Fruit fly (Drosophila melanogaster) whole organism, embryonic: ENCODE results near the gene tay.

Source experiments
- B-H2 ChIP-seq: fragments of 200-800 bp; sonication (Bioruptor generic); optimal IDR thresholded peaks from 2 replicates; lab custom pipeline; 2018; ENCODE audit warnings: missing biosample characterization, mild to moderate bottlenecking, missing genetic modification characterization
- Bdp1 ChIP-seq: fragments of 200-800 bp; sonication (Bioruptor generic); optimal IDR thresholded peaks from 3 replicates; lab custom pipeline; 2016; ENCODE audit warnings: missing biosample characterization, missing genetic modification characterization
- CG12104 ChIP-seq: fragments of 200-800 bp; sonication (Bioruptor generic); optimal IDR thresholded peaks from 3 replicates; lab custom pipeline; 2016; ENCODE audit warnings: missing biosample characterization, missing genetic modification characterization
- CG12942 ChIP-seq: fragments of 200-800 bp; sonication (Bioruptor generic); optimal IDR thresholded peaks from 3 replicates; lab custom pipeline; 2016; ENCODE audit warnings: missing biosample characterization, missing genetic modification characterization
- CG16815 ChIP-seq: fragments of 200-800 bp; sonication (Bioruptor generic); optimal IDR thresholded peaks from 3 replicates; lab custom pipeline; 2017; ENCODE audit warnings: missing biosample characterization, mild to moderate bottlenecking, missing genetic modification characterization
- CG17385 ChIP-seq: fragments of 200-800 bp; sonication (Bioruptor generic); optimal IDR thresholded peaks from 3 replicates; lab custom pipeline; 2018; ENCODE audit warnings: missing biosample characterization, mild to moderate bottlenecking, missing genetic modification characterization
- CG17612 ChIP-seq: fragments of 200-800 bp; sonication (Bioruptor generic); IDR thresholded peaks from 2 replicates; pipeline ENCODE4 v1.3.6; 2022; ENCODE audit warnings: missing biosample characterization, missing genetic modification characterization
- CG33557 ChIP-seq: fragments of 200-800 bp; sonication (Bioruptor generic); optimal IDR thresholded peaks from 2 replicates; lab custom pipeline; 2019; ENCODE audit warnings: missing biosample characterization, mild to moderate bottlenecking, missing genetic modification characterization, moderate library complexity
- CG4424 ChIP-seq: fragments of 200-800 bp; sonication (Bioruptor generic); optimal IDR thresholded peaks from 3 replicates; lab custom pipeline; 2016; ENCODE audit warnings: missing biosample characterization, missing genetic modification characterization
- CG5180 ChIP-seq: fragments of 200-800 bp; sonication (Bioruptor generic); optimal IDR thresholded peaks from 3 replicates; lab custom pipeline; 2017; ENCODE audit warnings: missing biosample characterization, missing genetic modification characterization, mild to moderate bottlenecking, moderate library complexity, missing genetic modification reagents
- CG6254 ChIP-seq: fragments of 200-800 bp; sonication (Bioruptor generic); optimal IDR thresholded peaks from 3 replicates; lab custom pipeline; 2017; ENCODE audit warnings: mild to moderate bottlenecking, missing biosample characterization, missing genetic modification reagents, missing genetic modification characterization
- CG6689 ChIP-seq: fragments of 200-800 bp; sonication (Bioruptor generic); IDR thresholded peaks from 2 replicates; pipeline ENCODE4 v1.3.6; 2022; ENCODE audit warnings: missing biosample characterization, missing genetic modification characterization
- CG8281 ChIP-seq: fragments of 200-800 bp; sonication (Bioruptor generic); optimal IDR thresholded peaks from 2 replicates; lab custom pipeline; 2018; ENCODE audit warnings: missing biosample characterization, mild to moderate bottlenecking, missing genetic modification characterization, moderate library complexity
- CG8388 ChIP-seq: fragments of 200-800 bp; sonication (Bioruptor generic); optimal IDR thresholded peaks from 2 replicates; lab custom pipeline; 2019; ENCODE audit warnings: missing biosample characterization, mild to moderate bottlenecking, missing genetic modification characterization, moderate library complexity
- CG9437 ChIP-seq: fragments of 200-800 bp; sonication (Bioruptor generic); optimal IDR thresholded peaks from 2 replicates; lab custom pipeline; 2018; ENCODE audit warnings: missing biosample characterization, mild to moderate bottlenecking, missing genetic modification characterization
- CHES-1-like ChIP-seq: fragments of 200-800 bp; sonication (Bioruptor generic); optimal IDR thresholded peaks from 2 replicates; lab custom pipeline; 2016; ENCODE audit warnings: missing biosample characterization, missing genetic modification characterization
- D19A ChIP-seq: fragments of 200-800 bp; optimal IDR thresholded peaks from 3 replicates; lab custom pipeline; 2019; ENCODE audit warnings: missing biosample characterization, mild to moderate bottlenecking, missing genetic modification characterization, moderate library complexity
- Dad ChIP-seq: fragments of 200-800 bp; sonication (Bioruptor generic); optimal IDR thresholded peaks from 3 replicates; lab custom pipeline; 2016; ENCODE audit warnings: missing biosample characterization, missing genetic modification characterization
- H2.0 ChIP-seq: fragments of 200-800 bp; sonication (Bioruptor generic); IDR thresholded peaks from 2 replicates; pipeline ENCODE4 v1.3.6; 2022; ENCODE audit warnings: missing biosample characterization, missing genetic modification characterization
- HmgD ChIP-seq: fragments of 200-800 bp; sonication (Bioruptor generic); optimal IDR thresholded peaks from 3 replicates; lab custom pipeline; 2016; ENCODE audit warnings: missing biosample characterization, missing genetic modification characterization
- HmgZ ChIP-seq: fragments of 200-800 bp; sonication (Bioruptor generic); optimal IDR thresholded peaks from 2 replicates; lab custom pipeline; 2018; ENCODE audit warnings: missing biosample characterization, mild to moderate bottlenecking, missing genetic modification characterization
- Med ChIP-seq: fragments of 200-800 bp; sonication (Bioruptor generic); peaks from one replicate; lab custom pipeline; 2016; ENCODE audit warnings: missing biosample characterization, missing genetic modification characterization, mild to moderate bottlenecking, inconsistent platforms, moderate library complexity
- Meics ChIP-seq: fragments of 200-800 bp; sonication (Bioruptor generic); optimal IDR thresholded peaks from 2 replicates; lab custom pipeline; 2017; ENCODE audit warnings: missing biosample characterization, mild to moderate bottlenecking, missing genetic modification characterization
- Nf-YC ChIP-seq: fragments of 200-800 bp; optimal IDR thresholded peaks from 3 replicates; lab custom pipeline; 2019; ENCODE audit warnings: missing biosample characterization, mild to moderate bottlenecking, missing genetic modification characterization, moderate library complexity
- Stat92E ChIP-seq, 3 experiments: fragments of >200 bp in 2 of 3; fragments of 200-800 bp in 1 of 3; sonication (Bioruptor generic) in 1 of 3; optimal IDR thresholded peaks; 2 replicates each; lab custom pipeline; 2017 to 2019; ENCODE audit warnings: missing biosample characterization in 3 of 3, missing genetic modification characterization in 3 of 3, mild to moderate bottlenecking in 1 of 3, moderate library complexity in 1 of 3
- bsh ChIP-seq, 2 experiments: fragments of 200-800 bp; sonication (Bioruptor generic); optimal IDR thresholded peaks; 2 replicates each; lab custom pipeline; 2017 to 2018; ENCODE audit warnings: mild to moderate bottlenecking in 2 of 2, missing biosample characterization in 2 of 2, missing genetic modification characterization in 2 of 2, moderate library complexity in 1 of 2
- chm ChIP-seq: fragments of 200-800 bp; sonication (Bioruptor generic); IDR thresholded peaks from 2 replicates; pipeline ENCODE4 v1.3.6; 2022; ENCODE audit warnings: missing biosample characterization, missing genetic modification characterization
- ci ChIP-seq: fragments of 200-800 bp; sonication (Bioruptor generic); IDR thresholded peaks from 3 replicates; pipeline ENCODE4 v1.3.6; 2022; ENCODE audit warnings: missing biosample characterization, missing genetic modification characterization
- crp ChIP-seq, 2 experiments: fragments of 200-800 bp; sonication (Bioruptor generic); optimal IDR thresholded peaks; 2 replicates in 1 of 2; 3 replicates in 1 of 2; lab custom pipeline; 2017; ENCODE audit warnings: missing biosample characterization in 2 of 2, missing genetic modification characterization in 2 of 2, mild to moderate bottlenecking in 1 of 2, moderate library complexity in 1 of 2
- dimm ChIP-seq: fragments of 200-800 bp; sonication (Bioruptor generic); IDR thresholded peaks from 2 replicates; pipeline ENCODE4 v1.3.6; 2022; ENCODE audit warnings: missing biosample characterization, missing genetic modification characterization
- ewg ChIP-seq: fragments of 200-800 bp; sonication (Bioruptor generic); optimal IDR thresholded peaks from 3 replicates; lab custom pipeline; 2017; ENCODE audit warnings: mild to moderate bottlenecking, missing biosample characterization, missing genetic modification reagents, missing genetic modification characterization
- fd64A ChIP-seq: fragments of 200-800 bp; sonication (Bioruptor generic); optimal IDR thresholded peaks from 3 replicates; lab custom pipeline; 2018; ENCODE audit warnings: missing biosample characterization, mild to moderate bottlenecking, missing genetic modification characterization
- hb ChIP-seq: fragments of 200-800 bp; sonication (Bioruptor generic); IDR thresholded peaks from 3 replicates; pipeline ENCODE4 v1.3.6; 2022; ENCODE audit warnings: missing biosample characterization, missing genetic modification characterization; ENCODE audit not compliant: partially characterized antibody
- insv ChIP-seq, 2 experiments: fragments of 200-800 bp; sonication (Bioruptor generic); optimal IDR thresholded peaks; 3 replicates each; lab custom pipeline; 2016 to 2018; ENCODE audit warnings: missing biosample characterization in 2 of 2, missing genetic modification characterization in 2 of 2
- klu ChIP-seq: fragments of 200-800 bp; sonication (Bioruptor generic); IDR thresholded peaks from 2 replicates; pipeline ENCODE4 v1.3.6; 2022; ENCODE audit warnings: missing biosample characterization, missing genetic modification characterization
- pan ChIP-seq, 4 experiments: fragments of >200 bp in 3 of 4; fragments of 200-800 bp in 1 of 4; sonication (Bioruptor generic) in 1 of 4; optimal IDR thresholded peaks in 3 of 4; IDR thresholded peaks in 1 of 4; 2 replicates each; pipeline versions ENCODE4 v1.3.6 to Lab custom; 2017 to 2022; ENCODE audit warnings: missing biosample characterization in 2 of 4, missing genetic modification characterization in 2 of 4, mixed read lengths in 1 of 4
- ranshi ChIP-seq: fragments of 200-800 bp; sonication (Bioruptor generic); IDR thresholded peaks from 2 replicates; pipeline ENCODE4 v1.3.6; 2022; ENCODE audit warnings: missing biosample characterization, missing genetic modification characterization
- rib ChIP-seq: fragments of 200-800 bp; sonication (Bioruptor generic); IDR thresholded peaks from 2 replicates; pipeline ENCODE4 v1.3.6; 2022; ENCODE audit warnings: missing biosample characterization, missing genetic modification characterization
- sens ChIP-seq: fragments of 200-800 bp; sonication (Bioruptor generic); peaks from one replicate; lab custom pipeline; 2016; ENCODE audit warnings: missing biosample characterization, missing genetic modification characterization
- seq ChIP-seq: fragments of 200-800 bp; sonication (Bioruptor generic); IDR thresholded peaks from 2 replicates; pipeline ENCODE4 v1.3.6; 2022; ENCODE audit warnings: missing biosample characterization, missing genetic modification characterization
- shn ChIP-seq: fragments of 200-800 bp; sonication (Bioruptor generic); optimal IDR thresholded peaks from 3 replicates; lab custom pipeline; 2016; ENCODE audit warnings: missing biosample characterization, missing genetic modification characterization
- tll ChIP-seq, 2 experiments: fragments of 200-800 bp in 1 of 2; fragments of >200 bp in 1 of 2; sonication (Bioruptor generic) in 1 of 2; optimal IDR thresholded peaks; 2 replicates each; lab custom pipeline; 2017 to 2019; ENCODE audit warnings: missing biosample characterization in 2 of 2, missing genetic modification characterization in 2 of 2, mild to moderate bottlenecking in 1 of 2, moderate library complexity in 1 of 2
- tna ChIP-seq: fragments of 200-800 bp; sonication (Bioruptor generic); IDR thresholded peaks from 2 replicates; pipeline ENCODE4 v1.3.6; 2022; ENCODE audit warnings: missing biosample characterization, missing genetic modification characterization; ENCODE audit not compliant: partially characterized antibody
- z ChIP-seq: fragments of 200-800 bp; sonication (Bioruptor generic); IDR thresholded peaks from 3 replicates; pipeline ENCODE4 v1.3.6; 2022; ENCODE audit warnings: missing biosample characterization, missing genetic modification characterization
- zen ChIP-seq: fragments of 200-800 bp; sonication (Bioruptor generic); optimal IDR thresholded peaks from 3 replicates; lab custom pipeline; 2018; ENCODE audit warnings: missing biosample characterization, mild to moderate bottlenecking, missing genetic modification characterization, moderate library complexity

tay gene

DNA sequence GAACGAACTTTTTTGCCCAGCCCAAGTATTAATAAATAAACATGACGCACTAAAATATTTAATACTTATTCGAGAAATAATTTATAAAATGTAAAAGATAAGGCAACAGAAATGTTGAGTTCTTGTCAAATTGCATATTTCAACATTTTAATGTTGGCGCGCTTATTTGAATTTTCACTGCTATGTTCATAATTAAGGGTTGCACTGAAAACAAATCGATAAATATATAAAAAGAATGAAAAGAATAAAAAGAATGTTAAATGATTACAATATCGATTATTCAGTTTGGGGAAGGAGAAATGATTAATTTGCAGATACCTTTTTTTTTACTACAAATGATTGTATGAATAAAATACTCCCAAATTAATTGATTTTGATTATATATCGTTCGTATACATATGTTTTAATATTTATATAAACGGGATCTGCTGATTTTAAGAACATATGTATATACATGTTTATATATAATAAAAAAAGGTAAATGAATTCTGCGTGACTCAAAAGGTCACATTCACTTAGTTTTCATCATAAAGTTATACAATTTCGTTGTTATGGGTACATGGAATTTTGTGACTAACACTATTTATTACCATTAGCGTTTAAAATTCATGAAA, 20.2 kb downstream of the tay start (continued):
- TF ChIP-seq Stat92E (GFP tag; optimal IDR thresholded peaks at IDR 0.05; lab: Kevin White, UChicago) (no peak), tna (no peak), HmgZ (tag; lab: Kevin White, UChicago) (no peak), CG6254 (GFP tag; lab: Kevin White, UChicago) (peak; percentile 37), sens (GFP tag; lab: Kevin White, UChicago) (peak; percentile 8)

dm6 chrX:15866032-15866431, 21.1 kb downstream of the tay start:
- TF ChIP-seq dimm (GFP tag; lab: Robert Waterston, UW) (no peak), tll (GFP tag; optimal IDR thresholded peaks at IDR 0.05; lab: Kevin White, UChicago) (no peak), Med (GFP tag; lab: Kevin White, UChicago) (peak; percentile 20), sens (GFP tag; lab: Kevin White, UChicago) (peak; percentile 61)

DNA sequence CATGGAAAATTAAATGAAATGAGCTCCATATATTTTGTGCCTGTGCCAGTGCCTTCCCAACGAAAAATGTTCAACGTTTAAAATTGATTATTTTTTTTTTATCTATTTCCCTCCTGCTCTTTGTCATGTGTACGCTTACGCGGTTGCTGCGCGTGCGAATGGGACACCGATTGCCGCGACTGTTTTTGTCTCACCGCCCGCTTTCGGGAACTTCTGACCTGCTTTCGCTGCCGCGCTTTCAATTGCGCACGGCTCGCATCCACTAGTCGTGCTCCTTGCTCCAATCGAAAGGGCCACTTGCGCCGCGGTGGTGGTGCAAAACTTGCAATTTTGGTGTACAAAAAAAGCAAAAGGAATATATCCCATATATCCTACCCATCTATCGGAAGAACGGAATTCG, 26.6 kb downstream of the tay start:
- TF ChIP-seq zen (tag; lab: Kevin White, UChicago) (no peak), ranshi (GFP tag; lab: Robert Waterston, UW) (0 out of 2 replicates have a peak, but pooled peaks have one; percentile 35), rib (peak; percentile 53; the same call in 1 of the 2 replicates), Dad (GFP tag; lab: Kevin White, UChicago) (peak; percentile 16), CG9437 (GFP tag; lab: Kevin White, UChicago) (no peak), H2.0 (GFP tag; lab: Robert Waterston, UW) (no peak), hb (no peak), ewg (GFP tag; lab: Kevin White, UChicago) (peak; percentile 66), Bdp1 (GFP tag; lab: Kevin White, UChicago) (no peak), HmgD (GFP tag; lab: Kevin White, UChicago) (no peak), D19A (peak; percentile 1), CG5180 (GFP tag; lab: Kevin White, UChicago) (no peak), seq (GFP tag; lab: Robert Waterston, UW) (no peak), ci (GFP tag; lab: Robert Waterston, UW) (peak; percentile 61; the same call in 2 of the 3 replicates), Med (GFP tag; lab: Kevin White, UChicago) (peak; percentile 72), CG12942 (GFP tag; lab: Kevin White, UChicago) (no peak), shn (GFP tag; lab: Kevin White, UChicago) (no peak), klu (GFP tag; lab: Robert Waterston, UW) (no peak), CG6689 (0 out of 2 replicates have a peak, but pooled peaks have one; percentile 23), CG17612 (no peak), CG16815 (no peak), z (GFP tag; lab: Robert Waterston, UW) (no peak), CG33557 (no peak), pan (optimal IDR thresholded peaks at IDR 0.05; lab: Kevin White, UChicago) (no peak), pan (GFP tag; optimal IDR thresholded peaks at IDR 0.05 in 1 of 2, IDR thresholded peaks at IDR 0.05 in 1 of 2) (peak in 1 of 2 experiments; percentile 69), CG12104 (GFP tag; lab: Kevin White, UChicago) (no peak), crp (GFP tag; optimal IDR thresholded peaks at IDR 0.05; lab: Kevin White, UChicago) (no peak), B-H2 (no peak), chm (GFP tag; lab: Robert Waterston, UW) (0 out of 2 replicates have a peak, but pooled peaks have one; percentile 62), Nf-YC (tag; lab: Kevin White, UChicago) (peak; percentile 73), CG17385 (GFP tag; lab: Kevin White, UChicago) (no peak), CHES-1-like (peak; percentile 47), Meics (GFP tag; lab: Kevin White, UChicago) (no peak), bsh (GFP tag; optimal IDR thresholded peaks at IDR 0.05; lab: Kevin White, UChicago) (peak; percentile 2 to 28), fd64A (GFP tag; lab: Kevin White, UChicago) (no peak), CG8388 (GFP tag; lab: Kevin White, UChicago) (no peak), insv (GFP tag; optimal IDR thresholded peaks at IDR 0.05; lab: Kevin White, UChicago) (no peak), CG4424 (GFP tag; lab: Kevin White, UChicago) (no peak), CG8281 (tag; lab: Kevin White, UChicago) (no peak)
